Fruit fly (Drosophila melanogaster) whole organism, embryonic: ENCODE measurements around the gene CG17646.

Experiments used
- ATbp ChIP-seq: fragments of 200-800 bp; sonication (Bioruptor generic); optimal IDR thresholded peaks from 2 replicates; lab custom pipeline; 2017; ENCODE audit warnings: missing biosample characterization, mild to moderate bottlenecking, missing genetic modification characterization, missing genetic modification reagents
- CG1024 ChIP-seq: fragments of 200-800 bp; sonication (Bioruptor generic); IDR thresholded peaks from 2 replicates; pipeline ENCODE4 v1.3.6; 2022; ENCODE audit warnings: missing biosample characterization, missing genetic modification characterization
- CG10321 ChIP-seq: fragments of 200-800 bp; sonication (Bioruptor generic); IDR thresholded peaks from 2 replicates; pipeline ENCODE4 v1.3.6; 2022; ENCODE audit warnings: missing biosample characterization, missing genetic modification characterization
- CG10366 ChIP-seq: fragments of 200-800 bp; sonication (Bioruptor generic); IDR thresholded peaks from 2 replicates; pipeline ENCODE4 v1.3.6; 2022; ENCODE audit warnings: missing biosample characterization, missing genetic modification characterization
- CG12219 ChIP-seq: fragments of 200-800 bp; sonication (Bioruptor generic); optimal IDR thresholded peaks from 3 replicates; lab custom pipeline; 2018; ENCODE audit warnings: missing biosample characterization, mild to moderate bottlenecking, missing genetic modification characterization
- CG14050 ChIP-seq: fragments of 200-800 bp; sonication (Bioruptor generic); IDR thresholded peaks from 3 replicates; pipeline ENCODE4 v1.3.6; 2022; ENCODE audit warnings: missing biosample characterization, missing genetic modification characterization
- CG15073 ChIP-seq: fragments of 200-800 bp; sonication (Bioruptor generic); optimal IDR thresholded peaks from 2 replicates; lab custom pipeline; 2016; ENCODE audit warnings: missing biosample characterization, missing genetic modification characterization
- CG1602 ChIP-seq: fragments of 200-800 bp; sonication (Bioruptor generic); optimal IDR thresholded peaks from 3 replicates; lab custom pipeline; 2016; ENCODE audit warnings: missing biosample characterization, missing genetic modification characterization
- CG31365 ChIP-seq: fragments of 200-800 bp; sonication (Bioruptor generic); optimal IDR thresholded peaks from 2 replicates; lab custom pipeline; 2018; ENCODE audit warnings: missing biosample characterization, mild to moderate bottlenecking, missing genetic modification characterization
- CG32532 ChIP-seq: fragments of 200-800 bp; sonication (Bioruptor generic); IDR thresholded peaks from 2 replicates; pipeline ENCODE4 v1.3.6; 2022; ENCODE audit warnings: missing biosample characterization, missing genetic modification characterization
- CG3407 ChIP-seq: fragments of 200-800 bp; sonication (Bioruptor generic); optimal IDR thresholded peaks from 2 replicates; lab custom pipeline; 2018; ENCODE audit warnings: missing biosample characterization, mild to moderate bottlenecking, missing genetic modification characterization
- CG34422 ChIP-seq: fragments of 200-800 bp; sonication (Bioruptor generic); IDR thresholded peaks from 3 replicates; pipeline ENCODE4 v1.3.6; 2022; ENCODE audit warnings: missing biosample characterization, missing genetic modification characterization
- CG43689 ChIP-seq: fragments of 200-800 bp; sonication (Bioruptor generic); IDR thresholded peaks from 2 replicates; pipeline ENCODE4 v1.3.6; 2022; ENCODE audit warnings: missing biosample characterization, missing genetic modification characterization
- CG5953 ChIP-seq: fragments of 200-800 bp; sonication (Bioruptor generic); IDR thresholded peaks from 2 replicates; pipeline ENCODE4 v1.3.6; 2022; ENCODE audit warnings: missing biosample characterization, missing genetic modification characterization
- CG6175 ChIP-seq: fragments of 200-800 bp; sonication (Bioruptor generic); IDR thresholded peaks from 3 replicates; pipeline ENCODE4 v1.3.6; 2022; ENCODE audit warnings: missing biosample characterization, missing genetic modification characterization
- CG7745 ChIP-seq: fragments of 200-800 bp; sonication (Bioruptor generic); optimal IDR thresholded peaks from 2 replicates; lab custom pipeline; 2018; ENCODE audit warnings: missing biosample characterization, mild to moderate bottlenecking, missing genetic modification characterization, moderate library complexity
- CG9215 ChIP-seq: fragments of 200-800 bp; sonication (Bioruptor generic); IDR thresholded peaks from 2 replicates; pipeline ENCODE4 v1.3.6; 2022; ENCODE audit warnings: missing biosample characterization, missing genetic modification characterization
- CTCF ChIP-seq: fragments of 200-800 bp; sonication (Bioruptor generic); optimal IDR thresholded peaks from 2 replicates; lab custom pipeline; 2017; ENCODE audit warnings: missing biosample characterization, mild to moderate bottlenecking, missing genetic modification characterization, moderate library complexity
- Camta ChIP-seq: fragments of 200-800 bp; sonication (Bioruptor generic); optimal IDR thresholded peaks from 2 replicates; lab custom pipeline; 2016; ENCODE audit warnings: missing biosample characterization, missing genetic modification characterization
- D19A ChIP-seq: fragments of 200-800 bp; optimal IDR thresholded peaks from 3 replicates; lab custom pipeline; 2019; ENCODE audit warnings: missing biosample characterization, mild to moderate bottlenecking, missing genetic modification characterization, moderate library complexity
- Dbx ChIP-seq: fragments of 200-800 bp; sonication (Bioruptor generic); IDR thresholded peaks from 3 replicates; pipeline ENCODE4 v1.3.6; 2022; ENCODE audit warnings: missing biosample characterization, missing genetic modification characterization
- Dip2 ChIP-seq: fragments of 200-800 bp; sonication (Bioruptor generic); IDR thresholded peaks from 2 replicates; pipeline ENCODE4 v1.3.6; 2022; ENCODE audit warnings: missing biosample characterization, missing genetic modification characterization
- Doc3 ChIP-seq: fragments of 200-800 bp; sonication (Bioruptor generic); IDR thresholded peaks from 3 replicates; pipeline ENCODE4 v1.3.6; 2022; ENCODE audit warnings: missing biosample characterization, missing genetic modification characterization; ENCODE audit not compliant: partially characterized antibody
- Eip74EF ChIP-seq, 2 experiments: fragments of 200-800 bp in 1 of 2; fragments of >200 bp in 1 of 2; sonication (Bioruptor generic) in 1 of 2; optimal IDR thresholded peaks; 2 replicates each; lab custom pipeline; 2017 to 2019; ENCODE audit warnings: missing biosample characterization in 2 of 2, missing genetic modification characterization in 2 of 2, mild to moderate bottlenecking in 1 of 2, moderate library complexity in 1 of 2
- Elba2 ChIP-seq: fragments of 200-800 bp; sonication (Bioruptor generic); optimal IDR thresholded peaks from 3 replicates; lab custom pipeline; 2016; ENCODE audit warnings: missing biosample characterization, missing genetic modification characterization
- Fer1 ChIP-seq: fragments of 200-800 bp; sonication (Bioruptor generic); optimal IDR thresholded peaks from 2 replicates; lab custom pipeline; 2017; ENCODE audit warnings: missing biosample characterization, mild to moderate bottlenecking, missing genetic modification characterization
- GATAe ChIP-seq: fragments of 200-800 bp; sonication (Bioruptor generic); conservative IDR thresholded peaks from 2 replicates; pipeline ENCODE4 v1.3.6; 2022; ENCODE audit warnings: missing biosample characterization, missing genetic modification characterization
- H2.0 ChIP-seq: fragments of 200-800 bp; sonication (Bioruptor generic); IDR thresholded peaks from 2 replicates; pipeline ENCODE4 v1.3.6; 2022; ENCODE audit warnings: missing biosample characterization, missing genetic modification characterization
- HmgD ChIP-seq: fragments of 200-800 bp; sonication (Bioruptor generic); optimal IDR thresholded peaks from 3 replicates; lab custom pipeline; 2016; ENCODE audit warnings: missing biosample characterization, missing genetic modification characterization
- HmgZ ChIP-seq: fragments of 200-800 bp; sonication (Bioruptor generic); optimal IDR thresholded peaks from 2 replicates; lab custom pipeline; 2018; ENCODE audit warnings: missing biosample characterization, mild to moderate bottlenecking, missing genetic modification characterization
- Hmx ChIP-seq: fragments of 200-800 bp; sonication (Bioruptor generic); optimal IDR thresholded peaks from 2 replicates; lab custom pipeline; 2016; ENCODE audit warnings: missing biosample characterization, missing genetic modification characterization
- Hr39 ChIP-seq: fragments of >200 bp; optimal IDR thresholded peaks from 2 replicates; lab custom pipeline; 2017
- Meics ChIP-seq: fragments of 200-800 bp; sonication (Bioruptor generic); optimal IDR thresholded peaks from 2 replicates; lab custom pipeline; 2017; ENCODE audit warnings: missing biosample characterization, mild to moderate bottlenecking, missing genetic modification characterization
- Mrtf ChIP-seq: fragments of 200-800 bp; sonication (Bioruptor generic); IDR thresholded peaks from 3 replicates; pipeline ENCODE4 v1.3.6; 2022; ENCODE audit warnings: missing biosample characterization, missing genetic modification characterization
- Stat92E ChIP-seq, 3 experiments: fragments of >200 bp in 2 of 3; fragments of 200-800 bp in 1 of 3; sonication (Bioruptor generic) in 1 of 3; optimal IDR thresholded peaks; 2 replicates each; lab custom pipeline; 2017 to 2019; ENCODE audit warnings: missing biosample characterization in 3 of 3, missing genetic modification characterization in 3 of 3, mild to moderate bottlenecking in 1 of 3, moderate library complexity in 1 of 3
- ab ChIP-seq: fragments of 200-800 bp; sonication (Bioruptor generic); optimal IDR thresholded peaks from 2 replicates; lab custom pipeline; 2016; ENCODE audit warnings: missing biosample characterization, missing genetic modification characterization
- ac ChIP-seq: fragments of 200-800 bp; sonication (Bioruptor generic); optimal IDR thresholded peaks from 3 replicates; lab custom pipeline; 2017; ENCODE audit warnings: missing biosample characterization, mild to moderate bottlenecking, missing genetic modification characterization
- al ChIP-seq: fragments of 200-800 bp; sonication (Bioruptor generic); IDR thresholded peaks from 2 replicates; pipeline ENCODE4 v1.3.6; 2022; ENCODE audit warnings: missing biosample characterization, missing genetic modification characterization
- az2 ChIP-seq: fragments of 200-800 bp; sonication (Bioruptor generic); optimal IDR thresholded peaks from 3 replicates; lab custom pipeline; 2016; ENCODE audit warnings: missing biosample characterization, missing genetic modification characterization
- da ChIP-seq: fragments of 200-800 bp; sonication (Bioruptor generic); optimal IDR thresholded peaks from 2 replicates; lab custom pipeline; 2016; ENCODE audit warnings: missing biosample characterization, missing genetic modification characterization
- dan ChIP-seq: fragments of 200-800 bp; sonication (Bioruptor generic); IDR thresholded peaks from 2 replicates; pipeline ENCODE4 v1.3.6; 2022; ENCODE audit warnings: missing biosample characterization, missing genetic modification characterization
- fu2 ChIP-seq: fragments of 200-800 bp; sonication (Bioruptor generic); optimal IDR thresholded peaks from 2 replicates; lab custom pipeline; 2016; ENCODE audit warnings: missing biosample characterization, missing genetic modification characterization
- gce ChIP-seq: fragments of 200-800 bp; sonication (Bioruptor generic); IDR thresholded peaks from 3 replicates; pipeline ENCODE4 v1.3.6; 2022; ENCODE audit warnings: missing biosample characterization, missing genetic modification characterization
- h ChIP-seq: fragments of >200 bp; optimal IDR thresholded peaks from 2 replicates; lab custom pipeline; 2017
- ham ChIP-seq: fragments of 200-800 bp; sonication (Bioruptor generic); IDR thresholded peaks from 2 replicates; pipeline ENCODE4 v1.3.6; 2022; ENCODE audit warnings: missing biosample characterization, missing genetic modification characterization
- hbn ChIP-seq: fragments of 200-800 bp; sonication (Bioruptor generic); IDR thresholded peaks from 2 replicates; pipeline ENCODE4 v1.3.6; 2022; ENCODE audit warnings: missing biosample characterization, missing genetic modification characterization; ENCODE audit not compliant: partially characterized antibody
- otp ChIP-seq: fragments of 200-800 bp; sonication (Bioruptor generic); IDR thresholded peaks from 3 replicates; pipeline ENCODE4, ENCODE4 v1.3.6; 2022; ENCODE audit warnings: missing biosample characterization, missing genetic modification characterization
- pita ChIP-seq: fragments of 200-800 bp; sonication (Bioruptor generic); optimal IDR thresholded peaks from 2 replicates; lab custom pipeline; 2017; ENCODE audit warnings: missing biosample characterization, mild to moderate bottlenecking, missing genetic modification characterization
- row ChIP-seq: fragments of 200-800 bp; sonication (Bioruptor generic); IDR thresholded peaks from 3 replicates; pipeline ENCODE4 v1.3.6; 2022; ENCODE audit warnings: missing biosample characterization, missing genetic modification characterization
- sug ChIP-seq: fragments of 200-800 bp; optimal IDR thresholded peaks from 2 replicates; lab custom pipeline; 2019; ENCODE audit warnings: missing biosample characterization, mild to moderate bottlenecking, missing genetic modification characterization, moderate library complexity
- tgo ChIP-seq: fragments of 200-800 bp; sonication (Bioruptor generic); IDR thresholded peaks from 3 replicates; pipeline ENCODE4 v1.3.6; 2022; ENCODE audit warnings: missing biosample characterization, missing genetic modification characterization
- vfl ChIP-seq: fragments of 200-800 bp; sonication (Bioruptor generic); optimal IDR thresholded peaks from 2 replicates; lab custom pipeline; 2016; ENCODE audit warnings: missing biosample characterization, missing genetic modification characterization

Gene CG17646

DNA sequence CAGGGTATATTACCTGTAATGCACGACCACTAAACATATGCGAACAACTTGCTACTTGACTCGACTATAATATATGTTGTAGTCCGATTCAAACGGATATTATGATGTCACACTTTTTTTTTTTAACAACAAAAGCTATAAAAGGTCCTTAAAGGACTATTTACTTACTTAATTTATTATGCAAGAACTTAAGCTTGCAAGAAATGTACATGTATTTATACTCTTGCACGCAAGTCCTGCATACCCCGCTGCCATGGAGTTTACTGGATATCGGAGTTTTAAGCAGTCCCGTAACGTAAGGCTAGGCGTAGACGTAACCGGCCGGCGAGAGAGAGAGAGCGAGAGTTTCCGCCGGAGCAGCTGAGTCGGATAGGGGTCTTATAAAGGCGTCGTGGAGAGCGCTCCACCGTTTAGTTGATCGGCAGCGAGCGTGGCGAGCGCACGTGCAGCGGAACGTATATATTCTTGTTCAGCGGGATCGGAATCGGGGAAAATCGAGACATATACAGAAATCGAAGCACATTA, 4.8 kb downstream of the CG17646 start (continued):
- TF ChIP-seq CG14050 (GFP tag; lab: Robert Waterston, UW) (peak; percentile 80), CG5953 (peak; percentile 71; the same call in 1 of the 2 replicates), GATAe (GFP tag; lab: Robert Waterston, UW) (peak; percentile 51; the same call in 1 of the 2 replicates), fu2 (GFP tag; lab: Kevin White, UChicago) (peak; percentile 83), Fer1 (peak; percentile 81), CG12219 (GFP tag; lab: Kevin White, UChicago) (peak; percentile 76), Stat92E (GFP tag; optimal IDR thresholded peaks at IDR 0.05; lab: Kevin White, UChicago) (peak in 1 of 3 experiments; percentile 26), ham (GFP tag; lab: Robert Waterston, UW) (0 out of 2 replicates have a peak, but pooled peaks have one; percentile 51), HmgD (GFP tag; lab: Kevin White, UChicago) (peak; percentile 19), row (GFP tag; lab: Robert Waterston, UW) (peak; percentile 93), az2 (GFP tag; lab: Kevin White, UChicago) (peak; percentile 90), CG9215 (peak; percentile 87), Mrtf (GFP tag; lab: Robert Waterston, UW) (peak; percentile 55; the same call in 1 of the 3 replicates), CTCF (GFP tag; lab: Kevin White, UChicago) (peak; percentile 17), CG6175 (GFP tag; lab: Robert Waterston, UW) (no peak), pita (GFP tag; lab: Kevin White, UChicago) (no peak), CG10321 (GFP tag; lab: Robert Waterston, UW) (no peak), ATbp (peak; percentile 92), Dip2 (GFP tag; lab: Robert Waterston, UW) (no peak), D19A (tag; lab: Kevin White, UChicago) (peak; percentile 85), Dbx (GFP tag; lab: Robert Waterston, UW) (peak; percentile 78; the same call in 2 of the 3 replicates), al (GFP tag; lab: Robert Waterston, UW) (peak; percentile 76; the same call in 1 of the 2 replicates), tgo (peak; percentile 86), CG1024 (0 out of 2 replicates have a peak, but pooled peaks have one; percentile 29), CG1602 (peak; percentile 91), CG32532 (GFP tag; lab: Robert Waterston, UW) (peak; percentile 85), HmgZ (peak; percentile 70), CG7745 (tag; lab: Kevin White, UChicago) (no peak), gce (peak; percentile 59), otp (peak; percentile 80), ab (peak; percentile 83), CG10366 (peak; percentile 88), CG34422 (peak; percentile 88), hbn (GFP tag; lab: Robert Waterston, UW) (no peak), CG3407 (peak; percentile 78), Eip74EF (GFP tag; optimal IDR thresholded peaks at IDR 0.05; lab: Kevin White, UChicago) (peak in 1 of 2 experiments; percentile 84), Elba2 (GFP tag; lab: Kevin White, UChicago) (peak; percentile 37), CG15073 (GFP tag; lab: Kevin White, UChicago) (peak; percentile 68), dan (GFP tag; lab: Robert Waterston, UW) (peak; percentile 78), Meics (GFP tag; lab: Kevin White, UChicago) (peak; percentile 81), Hr39 (lab: Kevin White, UChicago) (no peak), ac (GFP tag; lab: Kevin White, UChicago) (peak; percentile 8), Hmx (GFP tag; lab: Kevin White, UChicago) (peak; percentile 83), Camta (GFP tag; lab: Kevin White, UChicago) (peak; percentile 93), vfl (GFP tag; lab: Kevin White, UChicago) (peak; percentile 53), CG31365 (tag; lab: Kevin White, UChicago) (peak; percentile 44), Doc3 (no peak), h (lab: Kevin White, UChicago) (no peak), CG43689 (0 out of 2 replicates have a peak, but pooled peaks have one; percentile 33), da (GFP tag; lab: Kevin White, UChicago) (peak; percentile 75), sug (no peak), H2.0 (peak; percentile 85)
